Fruit fly (Drosophila melanogaster) whole organism, pupa: ENCODE data around the gene Tsc1.

Experiments used
- CG10348 ChIP-seq: fragments of 200-800 bp; sonication (Bioruptor generic); IDR thresholded peaks from 2 replicates; pipeline ENCODE4 v1.3.6; 2022; ENCODE audit warnings: missing biosample characterization, missing genetic modification characterization
- CG12605 ChIP-seq: fragments of 200-800 bp; sonication (Bioruptor generic); IDR thresholded peaks from 2 replicates; pipeline ENCODE4 v1.3.6; 2022; ENCODE audit warnings: missing biosample characterization, missing genetic modification characterization
- CG13204 ChIP-seq: fragments of 200-800 bp; sonication (Bioruptor generic); optimal IDR thresholded peaks from 2 replicates; lab custom pipeline; 2018; ENCODE audit warnings: missing biosample characterization, mild to moderate bottlenecking, missing genetic modification characterization, moderate library complexity
- CG14655 ChIP-seq: fragments of 200-800 bp; sonication (Bioruptor generic); optimal IDR thresholded peaks from 3 replicates; lab custom pipeline; 2017; ENCODE audit warnings: mild to moderate bottlenecking, missing biosample characterization, missing genetic modification reagents, missing genetic modification characterization
- CG15710 ChIP-seq: fragments of 200-800 bp; sonication (Bioruptor generic); optimal IDR thresholded peaks from 2 replicates; lab custom pipeline; 2018; ENCODE audit warnings: missing biosample characterization, mild to moderate bottlenecking, missing genetic modification characterization, moderate library complexity
- CG17806 ChIP-seq: fragments of 200-800 bp; sonication (Bioruptor generic); optimal IDR thresholded peaks from 2 replicates; lab custom pipeline; 2018; ENCODE audit warnings: missing biosample characterization, mild to moderate bottlenecking, missing genetic modification characterization, moderate library complexity
- CG32121 ChIP-seq: fragments of 200-800 bp; sonication (Bioruptor generic); IDR thresholded peaks from 2 replicates; pipeline ENCODE4 v1.3.6; 2022; ENCODE audit warnings: missing biosample characterization, missing genetic modification characterization
- CG34367 ChIP-seq: fragments of 200-800 bp; sonication (Bioruptor generic); optimal IDR thresholded peaks from 2 replicates; lab custom pipeline; 2018; ENCODE audit warnings: missing biosample characterization, mild to moderate bottlenecking, missing genetic modification characterization
- CG4496 ChIP-seq: fragments of 200-800 bp; sonication (Bioruptor generic); IDR thresholded peaks from 3 replicates; pipeline ENCODE4 v1.3.6; 2022; ENCODE audit warnings: missing biosample characterization, missing genetic modification characterization
- CG8159 ChIP-seq: fragments of 200-800 bp; sonication (Bioruptor generic); optimal IDR thresholded peaks from 3 replicates; lab custom pipeline; 2018; ENCODE audit warnings: missing biosample characterization, mild to moderate bottlenecking, missing genetic modification characterization, moderate library complexity
- CG8301 ChIP-seq: fragments of 200-800 bp; sonication (Bioruptor generic); optimal IDR thresholded peaks from 2 replicates; lab custom pipeline; 2018; ENCODE audit warnings: missing biosample characterization, mild to moderate bottlenecking, missing genetic modification characterization
- CG9948 ChIP-seq: fragments of 200-800 bp; sonication (Bioruptor generic); optimal IDR thresholded peaks from 2 replicates; lab custom pipeline; 2018; ENCODE audit warnings: missing biosample characterization, mild to moderate bottlenecking, missing genetic modification characterization, moderate library complexity
- D1 ChIP-seq: fragments of 200-800 bp; sonication (Bioruptor generic); optimal IDR thresholded peaks from 2 replicates; lab custom pipeline; 2018; ENCODE audit warnings: missing biosample characterization, mild to moderate bottlenecking, missing genetic modification characterization, moderate library complexity
- EcR ChIP-seq: fragments of 200-800 bp; sonication (Bioruptor generic); optimal IDR thresholded peaks from 3 replicates; lab custom pipeline; 2019; ENCODE audit warnings: missing biosample characterization, missing genetic modification characterization, mild to moderate bottlenecking, moderate library complexity, missing genetic modification reagents
- Ets98B ChIP-seq: fragments of 200-800 bp; sonication (Bioruptor generic); IDR thresholded peaks from 2 replicates; pipeline ENCODE4 v1.3.6; 2022; ENCODE audit warnings: missing biosample characterization, missing genetic modification characterization
- Pif1A ChIP-seq: fragments of 200-800 bp; sonication (Bioruptor generic); optimal IDR thresholded peaks from 3 replicates; lab custom pipeline; 2016; ENCODE audit warnings: missing biosample characterization, missing genetic modification characterization
- Pif1B ChIP-seq: fragments of 200-800 bp; sonication (Bioruptor generic); optimal IDR thresholded peaks from 3 replicates; lab custom pipeline; 2016; ENCODE audit warnings: missing biosample characterization, missing genetic modification characterization
- Snoo ChIP-seq: fragments of 200-800 bp; sonication (Bioruptor generic); optimal IDR thresholded peaks from 3 replicates; lab custom pipeline; 2017; ENCODE audit warnings: missing biosample characterization, mild to moderate bottlenecking, missing genetic modification characterization, inconsistent platforms
- fd96Ca ChIP-seq: fragments of 200-800 bp; sonication (Bioruptor generic); IDR thresholded peaks from 3 replicates; pipeline ENCODE4 v1.3.6; 2022; ENCODE audit warnings: missing biosample characterization, missing genetic modification characterization
- gl ChIP-seq: fragments of 200-800 bp; sonication (Bioruptor generic); optimal IDR thresholded peaks from 2 replicates; lab custom pipeline; 2018; ENCODE audit warnings: missing biosample characterization, mild to moderate bottlenecking, missing genetic modification characterization
- rn ChIP-seq: fragments of 200-800 bp; sonication (Bioruptor generic); IDR thresholded peaks from 2 replicates; pipeline ENCODE4 v1.3.6; 2022; ENCODE audit warnings: missing biosample characterization, missing genetic modification characterization

The Tsc1 gene

dm6 chr3R:24130080-24130479, at the start of gene Tsc1, which contains the start of gene GatB:
Gene Tsc1, plus strand, starts transcription at chr3R:24130307.
Gene GatB, minus strand, starts transcription at chr3R:24130255.
- TF ChIP-seq CG12605 (GFP tag; lab: Robert Waterston, UW): no peak
- TF ChIP-seq CG34367 (tag; lab: Kevin White, UChicago): no peak
- no peak for TF ChIP-seq CG13204 (GFP tag; lab: Kevin White, UChicago)
- TF ChIP-seq Pif1A: no peak
- TF ChIP-seq CG8159 (tag; lab: Kevin White, UChicago): no peak
- TF ChIP-seq CG9948 (tag; lab: Kevin White, UChicago): no peak
- TF ChIP-seq rn (GFP tag; lab: Robert Waterston, UW): no peak
- TF ChIP-seq CG8301 (tag; lab: Kevin White, UChicago): no peak
- no peak for TF ChIP-seq gl (tag; lab: Kevin White, UChicago)
- no peak for TF ChIP-seq Ets98B (GFP tag; lab: Robert Waterston, UW)
- TF ChIP-seq CG15710: no peak
- TF ChIP-seq fd96Ca (GFP tag; lab: Robert Waterston, UW): no peak
- no peak for TF ChIP-seq EcR (GFP tag; lab: Kevin White, UChicago)
- no peak for TF ChIP-seq CG4496

DNA sequence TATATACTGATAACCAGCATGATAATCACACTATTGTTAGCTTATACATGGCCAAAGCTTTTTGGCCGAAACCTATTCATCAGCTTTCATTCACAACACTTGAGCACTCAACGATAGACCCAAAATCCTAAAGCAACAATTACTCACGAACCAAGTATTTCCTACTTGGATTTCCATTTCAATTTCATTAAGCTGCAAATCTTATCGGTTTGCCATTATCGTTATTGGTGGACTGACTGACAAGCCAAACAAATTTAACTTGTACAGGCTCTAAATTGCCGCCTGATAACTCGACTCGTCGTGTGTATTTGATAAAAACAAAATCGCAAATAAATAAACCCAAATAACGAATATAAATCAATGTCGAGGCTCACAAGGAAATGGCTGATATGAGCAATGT, 45.1 kb upstream of the Tsc1 start:
- no peak for TF ChIP-seq Pif1A

DNA sequence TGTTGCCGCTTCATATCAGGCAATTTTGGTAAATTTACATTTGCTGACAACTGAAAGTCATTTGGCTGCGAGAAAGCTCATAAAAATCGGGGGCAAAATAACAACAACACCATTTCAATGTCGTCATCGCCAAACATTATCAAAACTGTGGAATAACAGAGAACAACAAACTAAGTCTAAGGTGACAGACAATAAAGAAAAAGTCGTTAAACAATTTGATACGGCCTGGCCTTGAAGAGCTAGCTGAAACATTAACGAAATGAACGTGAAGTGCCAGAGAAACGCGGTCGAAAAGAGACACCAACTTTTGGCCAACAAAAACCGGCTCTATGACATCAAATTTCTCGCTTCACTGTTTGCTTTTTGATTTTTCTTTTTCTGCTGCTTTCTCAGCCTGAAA, 40.0 kb upstream of the Tsc1 start:
- no peak for TF ChIP-seq Pif1A
- no peak for TF ChIP-seq CG4496
- no peak for TF ChIP-seq CG34367 (tag; lab: Kevin White, UChicago)
- no peak for TF ChIP-seq CG32121 (GFP tag; lab: Robert Waterston, UW)
- no peak for TF ChIP-seq fd96Ca (GFP tag; lab: Robert Waterston, UW)
- no peak for TF ChIP-seq CG15710
- TF ChIP-seq CG17806: no peak
- no peak for TF ChIP-seq Ets98B (GFP tag; lab: Robert Waterston, UW)
- no peak for TF ChIP-seq D1
- TF ChIP-seq CG10348: no peak
- no peak for TF ChIP-seq Pif1B
- no peak for TF ChIP-seq CG14655 (GFP tag; lab: Kevin White, UChicago)
- TF ChIP-seq CG8301 (tag; lab: Kevin White, UChicago): no peak
- TF ChIP-seq CG13204 (GFP tag; lab: Kevin White, UChicago): no peak
- TF ChIP-seq gl (tag; lab: Kevin White, UChicago): no peak
- TF ChIP-seq CG9948 (tag; lab: Kevin White, UChicago): no peak
- no peak for TF ChIP-seq CG8159 (tag; lab: Kevin White, UChicago)
- no peak for TF ChIP-seq CG12605 (GFP tag; lab: Robert Waterston, UW)
- no peak for TF ChIP-seq EcR (GFP tag; lab: Kevin White, UChicago)
- TF ChIP-seq, all 21 proteins: peak for 0

dm6 chr3R:24091653-24092052, 38.5 kb upstream of the Tsc1 start:
- TF ChIP-seq CG4496: peak; percentile 13; the same call in 1 of the 3 replicates
- no peak for TF ChIP-seq Ets98B (GFP tag; lab: Robert Waterston, UW)
- TF ChIP-seq CG13204 (GFP tag; lab: Kevin White, UChicago): no peak
- TF ChIP-seq CG17806: no peak
- no peak for TF ChIP-seq Pif1A
- TF ChIP-seq CG10348: no peak
- TF ChIP-seq CG34367 (tag; lab: Kevin White, UChicago): no peak
- TF ChIP-seq rn (GFP tag; lab: Robert Waterston, UW): no peak
- TF ChIP-seq, all 21 proteins: peak for 1

- TF ChIP-seq CG17806 (no peak), gl (tag; lab: Kevin White, UChicago) (no peak), fd96Ca (GFP tag; lab: Robert Waterston, UW) (0 out of 3 replicates have a peak, but pooled peaks have one; percentile 13)
Observed at dm6 chr3R:24092590-24093151, 37.4 kb upstream of the Tsc1 start.

DNA sequence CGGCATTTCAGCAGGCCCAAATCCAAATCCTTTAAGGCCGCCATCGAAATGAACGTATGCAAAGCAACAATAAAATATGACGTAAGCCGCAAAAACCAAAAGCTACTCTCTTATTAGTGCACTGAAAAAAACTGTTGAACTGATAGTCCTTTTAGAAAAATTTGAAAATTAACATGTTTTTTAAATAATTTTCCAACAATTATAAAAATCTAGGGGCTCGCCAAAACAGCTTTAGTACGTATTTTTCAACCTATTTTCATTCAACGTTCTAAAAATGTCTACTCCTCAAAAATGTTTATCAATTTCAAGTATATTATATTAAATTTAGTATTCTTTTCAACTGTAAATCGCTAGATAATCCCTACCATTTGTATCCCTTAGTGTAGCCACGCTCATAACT, 36.7 kb upstream of the Tsc1 start:
- no peak for TF ChIP-seq CG32121 (GFP tag; lab: Robert Waterston, UW)
- TF ChIP-seq CG12605 (GFP tag; lab: Robert Waterston, UW): no peak
- no peak for TF ChIP-seq CG9948 (tag; lab: Kevin White, UChicago)
- no peak for TF ChIP-seq CG8159 (tag; lab: Kevin White, UChicago)
- TF ChIP-seq CG14655 (GFP tag; lab: Kevin White, UChicago): no peak
- TF ChIP-seq CG34367 (tag; lab: Kevin White, UChicago): no peak

DNA sequence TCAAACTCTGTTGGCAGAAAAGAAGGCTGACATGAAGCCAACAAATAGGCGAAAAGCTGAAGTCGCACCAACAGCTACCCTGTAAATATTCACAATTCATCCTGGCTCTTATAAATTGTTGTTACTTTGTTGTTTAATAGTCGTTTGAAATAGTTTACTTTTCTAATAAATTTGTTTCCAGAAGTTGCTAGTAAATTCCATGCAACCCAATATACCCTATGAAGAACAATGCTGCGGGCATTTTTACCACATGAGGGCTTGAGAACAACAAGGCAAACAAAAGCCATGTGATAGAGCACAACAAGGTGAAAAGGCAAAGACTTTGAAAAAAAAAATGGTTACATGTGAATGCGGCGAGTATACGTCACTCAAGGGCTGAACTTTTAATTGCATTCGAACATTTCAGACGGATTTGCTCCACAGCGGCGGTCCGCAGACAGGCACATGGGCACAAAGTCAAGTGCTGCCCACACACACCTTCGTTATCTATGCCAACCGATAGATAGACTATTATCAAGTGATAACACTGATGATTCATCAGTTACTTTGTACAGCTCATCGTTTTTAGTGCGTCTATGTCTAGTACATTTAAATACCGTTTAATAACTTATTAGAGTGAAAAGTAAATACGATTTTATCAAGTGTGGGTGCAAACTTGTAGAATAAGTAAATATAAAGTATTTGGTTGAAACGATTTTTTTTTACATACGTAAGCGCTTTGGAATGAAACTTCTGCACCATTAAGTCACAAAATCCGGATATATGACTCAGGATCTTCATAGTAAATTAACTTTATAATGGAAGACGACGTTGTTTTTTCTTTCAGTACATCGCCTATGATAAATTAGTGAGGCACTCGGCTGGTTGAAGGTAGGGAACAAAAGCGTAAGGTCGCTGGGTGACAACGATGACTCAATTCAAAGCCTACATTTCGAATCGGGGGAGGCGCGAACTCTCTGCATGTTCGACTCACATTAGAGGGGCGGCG, 30.8 kb upstream of the Tsc1 start:
- TF ChIP-seq CG13204 (GFP tag; lab: Kevin White, UChicago) (no peak), EcR (GFP tag; lab: Kevin White, UChicago) (peak; percentile 47), CG9948 (tag; lab: Kevin White, UChicago) (peak; percentile 59), Pif1B (peak; percentile 58), CG8301 (tag; lab: Kevin White, UChicago) (peak; percentile 70), rn (GFP tag; lab: Robert Waterston, UW) (0 out of 2 replicates have a peak, but pooled peaks have one; percentile 41), CG15710 (peak; percentile 62), CG17806 (peak; percentile 55), CG10348 (no peak), Ets98B (GFP tag; lab: Robert Waterston, UW) (peak; percentile 81), fd96Ca (GFP tag; lab: Robert Waterston, UW) (peak; percentile 85), CG8159 (tag; lab: Kevin White, UChicago) (peak; percentile 58), CG34367 (tag; lab: Kevin White, UChicago) (peak; percentile 48), CG4496 (peak; percentile 75), D1 (no peak), Pif1A (peak; percentile 76), CG14655 (GFP tag; lab: Kevin White, UChicago) (peak; percentile 74), CG32121 (GFP tag; lab: Robert Waterston, UW) (peak; percentile 79; the same call in 1 of the 2 replicates), gl (tag; lab: Kevin White, UChicago) (peak; percentile 28), CG12605 (GFP tag; lab: Robert Waterston, UW) (peak; percentile 76), Snoo (tag; lab: Kevin White, UChicago) (peak; percentile 38)
